Worm (Caenorhabditis elegans) whole organism, early embryonic: ENCODE data around the gene T28C12.15.

Experiments
- ama-1 ChIP-seq: fragments of 150-350 bp; optimal IDR thresholded peaks from 2 replicates; lab custom pipeline; 2014
- ceh-13 ChIP-seq: fragments of 200-800 bp; sonication (Bioruptor generic); optimal IDR thresholded peaks from 2 replicates; lab custom pipeline; 2018; ENCODE audit warnings: mild to moderate bottlenecking, missing genetic modification characterization, missing compliant biosample characterization
- ceh-36 ChIP-seq: sonication (generic microtip); optimal IDR thresholded peaks from 2 replicates; lab custom pipeline; 2016; ENCODE audit warnings: missing genetic modification characterization, inconsistent platforms, missing compliant biosample characterization
- flt-1 ChIP-seq: fragments of 200-800 bp; sonication (Bioruptor generic); IDR thresholded peaks from 2 replicates; pipeline ENCODE4 v1.3.6; 2022; ENCODE audit warnings: missing genetic modification characterization, missing compliant biosample characterization
- hmbx-1 ChIP-seq: sonication (generic microtip); optimal IDR thresholded peaks from 2 replicates; lab custom pipeline; 2016; ENCODE audit warnings: mild to moderate bottlenecking, missing genetic modification characterization, missing compliant biosample characterization
- hnd-1 ChIP-seq: sonication (generic microtip); optimal IDR thresholded peaks from 2 replicates; lab custom pipeline; 2016; ENCODE audit warnings: missing genetic modification characterization, missing compliant biosample characterization
- pes-1 ChIP-seq: fragments of 200-800 bp; sonication (Bioruptor generic); IDR thresholded peaks from 2 replicates; pipeline ENCODE4 v1.3.6; 2022; ENCODE audit warnings: missing genetic modification reagents, missing genetic modification characterization, missing compliant biosample characterization
- sea-1 ChIP-seq: fragments of 200-800 bp; sonication (Bioruptor generic); conservative IDR thresholded peaks from 2 replicates; pipeline ENCODE4 v1.3.6; 2022; ENCODE audit warnings: missing genetic modification characterization, missing compliant biosample characterization
- tbx-37 ChIP-seq: fragments of 200-800 bp; sonication (Bioruptor generic); conservative IDR thresholded peaks from 2 replicates; pipeline ENCODE4 v1.3.6; 2022; ENCODE audit warnings: missing genetic modification reagents, missing genetic modification characterization, missing compliant biosample characterization

ce11 chrV:6321733-6322198, at the start of gene T28C12.15:
- TF ChIP-seq pes-1 (GFP tag; lab: Robert Waterston, UW) (no peak), sea-1 (no peak), ceh-36 (tag; lab: Kevin White, UChicago) (no peak), ceh-13 (no peak), ama-1 (lab: Kevin White, UChicago) (no peak), flt-1 (GFP tag; lab: Robert Waterston, UW) (no peak), hmbx-1 (tag; lab: Kevin White, UChicago) (no peak), hnd-1 (tag; lab: Kevin White, UChicago) (no peak), tbx-37 (GFP tag; lab: Robert Waterston, UW) (no peak)
